Fruit fly (Drosophila melanogaster) whole organism, embryonic: ENCODE results near the gene CG1572.
A peak's percentile ranks its signal among the peaks of the same experiment; 100 is the strongest.

ENCODE experiments used
- B-H2 ChIP-seq: fragments of 200-800 bp; sonication (Bioruptor generic); optimal IDR thresholded peaks from 2 replicates; lab custom pipeline; 2018; ENCODE audit warnings: missing biosample characterization, mild to moderate bottlenecking, missing genetic modification characterization
- CG10959 ChIP-seq: fragments of 200-800 bp; sonication (Bioruptor generic); IDR thresholded peaks from 2 replicates; pipeline ENCODE4 v1.3.6; 2022; ENCODE audit warnings: missing biosample characterization, missing genetic modification characterization
- CG11456 ChIP-seq: fragments of 200-800 bp; sonication (Bioruptor generic); IDR thresholded peaks from 3 replicates; pipeline ENCODE4 v1.3.6; 2022; ENCODE audit warnings: missing biosample characterization, missing genetic modification characterization
- CG11695 ChIP-seq: fragments of 200-800 bp; sonication (Bioruptor generic); IDR thresholded peaks from 3 replicates; pipeline ENCODE4 v1.3.6; 2022; ENCODE audit warnings: missing biosample characterization, missing genetic modification characterization
- CG11723 ChIP-seq: fragments of 200-800 bp; sonication (Bioruptor generic); optimal IDR thresholded peaks from 2 replicates; lab custom pipeline; 2017; ENCODE audit warnings: missing biosample characterization, mild to moderate bottlenecking, missing genetic modification characterization
- CG12236 ChIP-seq: fragments of 200-800 bp; sonication (Bioruptor generic); optimal IDR thresholded peaks from 2 replicates; lab custom pipeline; 2016; ENCODE audit warnings: missing biosample characterization, missing genetic modification characterization
- CG12299 ChIP-seq: fragments of 200-800 bp; sonication (Bioruptor generic); optimal IDR thresholded peaks from 2 replicates; lab custom pipeline; 2018; ENCODE audit warnings: missing biosample characterization, mild to moderate bottlenecking, missing genetic modification characterization
- CG13123 ChIP-seq: fragments of 200-800 bp; sonication (Bioruptor generic); optimal IDR thresholded peaks from 2 replicates; lab custom pipeline; 2016; ENCODE audit warnings: missing biosample characterization, missing genetic modification characterization
- CG13775 ChIP-seq: fragments of 200-800 bp; sonication (Bioruptor generic); optimal IDR thresholded peaks from 3 replicates; lab custom pipeline; 2017; ENCODE audit warnings: missing biosample characterization, mild to moderate bottlenecking, missing genetic modification characterization
- CG14441 ChIP-seq: fragments of 200-800 bp; sonication (Bioruptor generic); IDR thresholded peaks from 2 replicates; pipeline ENCODE4 v1.3.6; 2022; ENCODE audit warnings: missing biosample characterization, missing genetic modification characterization
- CG15696 ChIP-seq: fragments of 200-800 bp; sonication (Bioruptor generic); optimal IDR thresholded peaks from 2 replicates; lab custom pipeline; 2019; ENCODE audit warnings: missing biosample characterization, mild to moderate bottlenecking, missing genetic modification characterization, moderate library complexity
- CG1603 ChIP-seq: fragments of 200-800 bp; sonication (Bioruptor generic); optimal IDR thresholded peaks from 2 replicates; lab custom pipeline; 2019; ENCODE audit warnings: missing biosample characterization, mild to moderate bottlenecking, missing genetic modification characterization, moderate library complexity
- CG17829 ChIP-seq: fragments of 200-800 bp; optimal IDR thresholded peaks from 2 replicates; lab custom pipeline; 2019; ENCODE audit warnings: missing biosample characterization, mild to moderate bottlenecking, missing genetic modification characterization, moderate library complexity
- CG18011 ChIP-seq: fragments of 200-800 bp; sonication (Bioruptor generic); optimal IDR thresholded peaks from 2 replicates; lab custom pipeline; 2017; ENCODE audit warnings: missing biosample characterization, missing genetic modification characterization, mild to moderate bottlenecking, moderate library complexity, missing genotype
- CG2712 ChIP-seq: fragments of 200-800 bp; optimal IDR thresholded peaks from 3 replicates; lab custom pipeline; 2019; ENCODE audit warnings: missing biosample characterization, mild to moderate bottlenecking, missing genetic modification characterization, moderate library complexity
- CG3065 ChIP-seq: fragments of 200-800 bp; sonication (Bioruptor generic); optimal IDR thresholded peaks from 2 replicates; lab custom pipeline; 2016; ENCODE audit warnings: missing biosample characterization, missing genetic modification characterization
- CG33213 ChIP-seq: fragments of 200-800 bp; sonication (Bioruptor generic); optimal IDR thresholded peaks from 3 replicates; lab custom pipeline; 2016; ENCODE audit warnings: missing biosample characterization, missing genetic modification characterization
- CG3726 ChIP-seq: fragments of 200-800 bp; sonication (Bioruptor generic); IDR thresholded peaks from 3 replicates; pipeline ENCODE4, ENCODE4 v1.3.6; 2022; ENCODE audit warnings: missing biosample characterization, missing genetic modification characterization
- CG5245 ChIP-seq: fragments of 200-800 bp; sonication (Bioruptor generic); optimal IDR thresholded peaks from 3 replicates; lab custom pipeline; 2016; ENCODE audit warnings: missing biosample characterization, missing genetic modification characterization
- CG7839 ChIP-seq: fragments of 200-800 bp; sonication (Bioruptor generic); optimal IDR thresholded peaks from 3 replicates; lab custom pipeline; 2018; ENCODE audit warnings: missing biosample characterization, mild to moderate bottlenecking, missing genetic modification characterization, moderate library complexity
- CG8281 ChIP-seq: fragments of 200-800 bp; sonication (Bioruptor generic); optimal IDR thresholded peaks from 2 replicates; lab custom pipeline; 2018; ENCODE audit warnings: missing biosample characterization, mild to moderate bottlenecking, missing genetic modification characterization, moderate library complexity
- CG9437 ChIP-seq: fragments of 200-800 bp; sonication (Bioruptor generic); optimal IDR thresholded peaks from 2 replicates; lab custom pipeline; 2018; ENCODE audit warnings: missing biosample characterization, mild to moderate bottlenecking, missing genetic modification characterization
- CTCF ChIP-seq: fragments of 200-800 bp; sonication (Bioruptor generic); optimal IDR thresholded peaks from 2 replicates; lab custom pipeline; 2017; ENCODE audit warnings: missing biosample characterization, mild to moderate bottlenecking, missing genetic modification characterization, moderate library complexity
- Chrac-16 ChIP-seq: fragments of 200-800 bp; sonication (Bioruptor generic); optimal IDR thresholded peaks from 3 replicates; lab custom pipeline; 2016; ENCODE audit warnings: missing biosample characterization, missing genetic modification characterization
- CoRest ChIP-seq: fragments of 200-800 bp; sonication (Bioruptor generic); optimal IDR thresholded peaks from 3 replicates; lab custom pipeline; 2018; ENCODE audit warnings: missing biosample characterization, mild to moderate bottlenecking, missing genetic modification characterization, moderate library complexity
- Drgx ChIP-seq: fragments of 200-800 bp; sonication (Bioruptor generic); IDR thresholded peaks from 2 replicates; pipeline ENCODE4 v1.3.6; 2022; ENCODE audit warnings: missing biosample characterization, missing genetic modification characterization
- Ets97D ChIP-seq: fragments of 200-800 bp; sonication (Bioruptor generic); optimal IDR thresholded peaks from 3 replicates; lab custom pipeline; 2016; ENCODE audit warnings: missing biosample characterization, missing genetic modification characterization
- HLH54F ChIP-seq: fragments of 200-800 bp; sonication (Bioruptor generic); optimal IDR thresholded peaks from 3 replicates; lab custom pipeline; 2016; ENCODE audit warnings: missing biosample characterization, missing genetic modification characterization
- MBD-R2 ChIP-seq: fragments of 200-800 bp; sonication (Bioruptor generic); IDR thresholded peaks from 2 replicates; pipeline ENCODE4 v1.3.6; 2022; ENCODE audit warnings: missing biosample characterization, missing genetic modification characterization
- NfI ChIP-seq: fragments of 200-800 bp; sonication (Bioruptor generic); optimal IDR thresholded peaks from 3 replicates; lab custom pipeline; 2018; ENCODE audit warnings: missing biosample characterization, mild to moderate bottlenecking, missing genetic modification characterization, moderate library complexity
- Pdp1 ChIP-seq, 2 experiments: fragments of 200-800 bp; sonication (Bioruptor generic); optimal IDR thresholded peaks; 3 replicates each; lab custom pipeline; 2016; ENCODE audit warnings: missing biosample characterization in 2 of 2, missing genetic modification characterization in 2 of 2, mild to moderate bottlenecking in 1 of 2, moderate library complexity in 1 of 2
- Scr ChIP-seq: fragments of 200-800 bp; sonication (Bioruptor generic); IDR thresholded peaks from 2 replicates; pipeline ENCODE4 v1.3.6; 2022; ENCODE audit warnings: missing biosample characterization, missing genetic modification characterization; ENCODE audit not compliant: partially characterized antibody
- ab ChIP-seq: fragments of 200-800 bp; sonication (Bioruptor generic); optimal IDR thresholded peaks from 2 replicates; lab custom pipeline; 2016; ENCODE audit warnings: missing biosample characterization, missing genetic modification characterization
- aop ChIP-seq: fragments of 200-800 bp; sonication (Bioruptor generic); IDR thresholded peaks from 2 replicates; pipeline ENCODE4 v1.3.6; 2022; ENCODE audit warnings: missing biosample characterization, missing genetic modification characterization
- dati ChIP-seq: fragments of 200-800 bp; sonication (Bioruptor generic); IDR thresholded peaks from 2 replicates; pipeline ENCODE4 v1.3.6; 2022; ENCODE audit warnings: missing biosample characterization, missing genetic modification characterization
- dpn ChIP-seq, 2 experiments: fragments of 200-800 bp; sonication (Bioruptor generic); optimal IDR thresholded peaks; 3 replicates each; lab custom pipeline; 2016; ENCODE audit warnings: missing biosample characterization in 2 of 2, missing genetic modification characterization in 2 of 2
- fd96Cb ChIP-seq: fragments of 200-800 bp; sonication (Bioruptor generic); optimal IDR thresholded peaks from 2 replicates; lab custom pipeline; 2018; ENCODE audit warnings: missing biosample characterization, mild to moderate bottlenecking, missing genetic modification characterization, moderate library complexity
- gsb ChIP-seq: fragments of 200-800 bp; sonication (Bioruptor generic); IDR thresholded peaks from 2 replicates; pipeline ENCODE4 v1.3.6; 2022; ENCODE audit warnings: missing biosample characterization, missing genetic modification characterization
- h ChIP-seq: fragments of >200 bp; optimal IDR thresholded peaks from 2 replicates; lab custom pipeline; 2017
- kah ChIP-seq: fragments of 200-800 bp; sonication (Bioruptor generic); optimal IDR thresholded peaks from 2 replicates; lab custom pipeline; 2018; ENCODE audit warnings: missing biosample characterization, mild to moderate bottlenecking, missing genetic modification characterization
- lmd ChIP-seq: fragments of 200-800 bp; sonication (Bioruptor generic); IDR thresholded peaks from 2 replicates; pipeline ENCODE4 v1.3.6; 2022; ENCODE audit warnings: missing biosample characterization, missing genetic modification characterization
- nau ChIP-seq: fragments of 200-800 bp; sonication (Bioruptor generic); optimal IDR thresholded peaks from 3 replicates; lab custom pipeline; 2017; ENCODE audit warnings: missing biosample characterization, mild to moderate bottlenecking, missing genetic modification characterization, missing genetic modification reagents
- pb ChIP-seq: fragments of 200-800 bp; sonication (Bioruptor generic); optimal IDR thresholded peaks from 3 replicates; lab custom pipeline; 2016; ENCODE audit warnings: missing biosample characterization, missing genetic modification characterization
- peb ChIP-seq: fragments of 200-800 bp; sonication (Bioruptor generic); IDR thresholded peaks from 2 replicates; pipeline ENCODE4 v1.3.6; 2022; ENCODE audit warnings: missing biosample characterization, missing genetic modification characterization
- repo ChIP-seq: fragments of 200-800 bp; sonication (Bioruptor generic); optimal IDR thresholded peaks from 2 replicates; lab custom pipeline; 2016; ENCODE audit warnings: missing biosample characterization, missing genetic modification characterization
- sd ChIP-seq: fragments of 200-800 bp; sonication (Bioruptor generic); optimal IDR thresholded peaks from 3 replicates; lab custom pipeline; 2018; ENCODE audit warnings: missing biosample characterization, mild to moderate bottlenecking, missing genetic modification characterization, moderate library complexity
- sisA ChIP-seq: fragments of 200-800 bp; sonication (Bioruptor generic); IDR thresholded peaks from 2 replicates; pipeline ENCODE4 v1.3.6; 2022; ENCODE audit warnings: missing biosample characterization, missing genetic modification characterization
- slou ChIP-seq: fragments of 200-800 bp; sonication (Bioruptor generic); optimal IDR thresholded peaks from 3 replicates; lab custom pipeline; 2016; ENCODE audit warnings: missing biosample characterization, missing genetic modification characterization
- sob ChIP-seq: fragments of 200-800 bp; sonication (Bioruptor generic); IDR thresholded peaks from 2 replicates; pipeline ENCODE4 v1.3.6; 2022; ENCODE audit warnings: missing biosample characterization, missing genetic modification characterization
- tio ChIP-seq: fragments of 200-800 bp; sonication (Bioruptor generic); optimal IDR thresholded peaks from 2 replicates; lab custom pipeline; 2017; ENCODE audit warnings: missing biosample characterization, missing genetic modification characterization, inconsistent platforms
- tx ChIP-seq: fragments of 200-800 bp; sonication (Bioruptor generic); optimal IDR thresholded peaks from 2 replicates; lab custom pipeline; 2016; ENCODE audit warnings: missing biosample characterization, missing genetic modification characterization
- wek ChIP-seq: fragments of 200-800 bp; sonication (Bioruptor generic); optimal IDR thresholded peaks from 3 replicates; lab custom pipeline; 2018; ENCODE audit warnings: missing biosample characterization, mild to moderate bottlenecking, missing genetic modification characterization, moderate library complexity
- z ChIP-seq: fragments of 200-800 bp; sonication (Bioruptor generic); IDR thresholded peaks from 3 replicates; pipeline ENCODE4 v1.3.6; 2022; ENCODE audit warnings: missing biosample characterization, missing genetic modification characterization
- zen ChIP-seq: fragments of 200-800 bp; sonication (Bioruptor generic); optimal IDR thresholded peaks from 3 replicates; lab custom pipeline; 2018; ENCODE audit warnings: missing biosample characterization, mild to moderate bottlenecking, missing genetic modification characterization, moderate library complexity

Gene CG1572

DNA sequence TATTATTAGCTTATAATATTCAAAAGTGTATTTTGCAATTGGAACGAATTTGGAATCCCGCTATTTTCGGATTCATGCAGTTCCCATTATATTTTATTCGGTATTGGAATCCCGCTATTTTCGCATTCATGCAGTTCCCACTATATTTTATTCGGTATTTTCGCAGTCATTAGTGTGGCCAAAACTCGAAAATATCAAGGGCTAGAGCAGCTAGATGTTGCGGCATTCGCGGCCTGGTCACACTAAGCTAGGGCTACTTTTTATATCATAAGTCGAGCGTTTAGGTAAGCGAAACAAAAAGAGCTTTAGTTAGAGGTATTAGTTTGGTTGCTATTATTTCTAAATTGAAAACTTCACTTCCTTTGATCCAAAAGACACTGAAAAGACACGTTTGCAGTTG, 20.4 kb upstream of the CG1572 start (continued):
- no peak; the same call in 1 of the 2 replicates for TF ChIP-seq Scr (GFP tag; lab: Robert Waterston, UW)
- TF ChIP-seq CG14441 (GFP tag; lab: Robert Waterston, UW) = no peak
- TF ChIP-seq CG7839 (tag; lab: Kevin White, UChicago) = no peak
- no peak for TF ChIP-seq CG10959 (GFP tag; lab: Robert Waterston, UW)
- TF ChIP-seq CG13123 (GFP tag; lab: Kevin White, UChicago) = no peak
- TF ChIP-seq aop = no peak
- TF ChIP-seq CoRest (tag; lab: Kevin White, UChicago) = peak; percentile 17
- no peak for TF ChIP-seq tx
- no peak for TF ChIP-seq Chrac-16 (GFP tag; lab: Kevin White, UChicago)
- TF ChIP-seq ab (GFP tag; lab: Kevin White, UChicago) = no peak
- TF ChIP-seq CG8281 (tag; lab: Kevin White, UChicago) = no peak
- TF ChIP-seq CG11723 = no peak
- TF ChIP-seq kah = no peak
- no peak for TF ChIP-seq B-H2
- no peak for TF ChIP-seq HLH54F (GFP tag; lab: Kevin White, UChicago)
- no peak for TF ChIP-seq peb (GFP tag; lab: Robert Waterston, UW)
- TF ChIP-seq pb (GFP tag; lab: Kevin White, UChicago) = no peak
- TF ChIP-seq fd96Cb (tag; lab: Kevin White, UChicago) = no peak
- TF ChIP-seq CG2712 (tag; lab: Kevin White, UChicago) = peak; percentile 21
- TF ChIP-seq h (lab: Kevin White, UChicago) = no peak
- no peak for TF ChIP-seq sob (GFP tag; lab: Robert Waterston, UW)
- peak; percentile 65 for TF ChIP-seq CG1603 (tag; lab: Kevin White, UChicago)
- TF ChIP-seq CG13775 (GFP tag; lab: Kevin White, UChicago) = no peak
- peak in 1 of 2 experiments; percentile 58 for TF ChIP-seq Pdp1 (GFP tag; optimal IDR thresholded peaks at IDR 0.05; lab: Kevin White, UChicago)
- no peak for TF ChIP-seq CG12236 (GFP tag; lab: Kevin White, UChicago)
- peak; percentile 21; the same call in 1 of the 2 replicates for TF ChIP-seq MBD-R2 (GFP tag; lab: Robert Waterston, UW)
- TF ChIP-seq CG12299 (tag; lab: Kevin White, UChicago) = no peak
- TF ChIP-seq lmd (GFP tag; lab: Robert Waterston, UW) = no peak
- TF ChIP-seq CG15696 (tag; lab: Kevin White, UChicago) = no peak
- TF ChIP-seq wek = no peak
- no peak for TF ChIP-seq CG3065 (GFP tag; lab: Kevin White, UChicago)
- TF ChIP-seq sd = peak; percentile 96
- no peak for TF ChIP-seq tio (GFP tag; lab: Kevin White, UChicago)
- peak; percentile 68 for TF ChIP-seq Ets97D
- TF ChIP-seq CG18011 = no peak
- TF ChIP-seq repo (GFP tag; lab: Kevin White, UChicago) = no peak
- TF ChIP-seq z (GFP tag; lab: Robert Waterston, UW) = no peak
- peak; percentile 92 for TF ChIP-seq CG33213 (GFP tag; lab: Kevin White, UChicago)
- no peak for TF ChIP-seq Drgx (GFP tag; lab: Robert Waterston, UW)
- no peak for TF ChIP-seq CG11695 (GFP tag; lab: Robert Waterston, UW)
- peak; percentile 7 for TF ChIP-seq CTCF (GFP tag; lab: Kevin White, UChicago)
- no peak for TF ChIP-seq dati
- no peak for TF ChIP-seq sisA (GFP tag; lab: Robert Waterston, UW)
- no peak for TF ChIP-seq gsb
- TF ChIP-seq CG9437 (GFP tag; lab: Kevin White, UChicago) = no peak
- no peak for TF ChIP-seq nau (GFP tag; lab: Kevin White, UChicago)
- no peak for TF ChIP-seq dpn (GFP tag; optimal IDR thresholded peaks at IDR 0.05; lab: Kevin White, UChicago)
- TF ChIP-seq CG5245 (GFP tag; lab: Kevin White, UChicago) = no peak
- no peak for TF ChIP-seq NfI (GFP tag; lab: Kevin White, UChicago)
- TF ChIP-seq zen (tag; lab: Kevin White, UChicago) = no peak
- TF ChIP-seq slou (GFP tag; lab: Kevin White, UChicago) = no peak
- TF ChIP-seq CG17829 (tag; lab: Kevin White, UChicago) = no peak
- no peak for TF ChIP-seq CG11456 (GFP tag; lab: Robert Waterston, UW)
- TF ChIP-seq CG3726 = no peak
